ENCODE assay signal across 5 worm cellular contexts in the genomic region with DNA sequence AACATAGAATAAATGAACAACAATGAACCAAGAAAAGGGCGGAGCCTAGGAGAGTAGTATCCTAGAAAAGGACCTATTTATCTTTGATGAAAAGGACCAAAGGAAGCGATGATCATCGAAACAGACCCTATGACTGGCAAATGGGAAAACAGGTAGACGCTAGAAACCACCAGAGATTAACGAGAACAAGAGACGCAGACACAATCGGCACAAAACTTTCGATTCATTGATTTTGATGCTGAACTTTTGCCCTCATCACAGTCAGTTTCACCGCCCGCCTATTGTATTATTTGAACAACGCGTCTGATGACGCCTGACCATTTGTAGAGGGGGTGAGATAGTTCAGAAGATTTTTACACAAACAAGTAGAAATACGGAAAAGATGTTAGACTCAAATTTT.
TF ChIP-seq lines count a peak whose summit lies in the region.

No protein-coding gene starts in this region.

TF ChIP-seq in whole organism, L1 larva, 84 proteins besides CTCF, POLR2A, EP300 and RAD21 (continues in another document):
- TF ChIP-seq nhr-20 (tag; optimal IDR thresholded peaks at IDR 0.05; lab: Kevin White, UChicago) (peak; percentile 87), unc-86 (tag; optimal IDR thresholded peaks at IDR 0.05; lab: Kevin White, UChicago) (no peak), efl-1 (optimal IDR thresholded peaks at IDR 0.05; lab: Kevin White, UChicago) (peak in 1 of 2 experiments; percentile 9), efl-1 (GFP tag; optimal IDR thresholded peaks at IDR 0.05 in 1 of 2; lab: Kevin White, UChicago) (no peak), lin-35 (GFP tag; optimal IDR thresholded peaks at IDR 0.05; lab: Kevin White, UChicago) (peak in 1 of 2 experiments; percentile 64), jun-1 (tag; optimal IDR thresholded peaks at IDR 0.05; lab: Kevin White, UChicago) (no peak), ceh-63 (GFP tag; optimal IDR thresholded peaks at IDR 0.05; lab: Kevin White, UChicago) (no peak), lir-3 (tag; optimal IDR thresholded peaks at IDR 0.05; lab: Kevin White, UChicago; ENCODE audit: poor library complexity) (no peak), hlh-4 (tag; optimal IDR thresholded peaks at IDR 0.05; lab: Kevin White, UChicago) (no peak), ceh-82 (tag; optimal IDR thresholded peaks at IDR 0.05; lab: Kevin White, UChicago) (peak in 1 of 3 experiments; percentile 9), egl-27 (tag; optimal IDR thresholded peaks at IDR 0.05; lab: Kevin White, UChicago) (no peak), sox-4 (tag; optimal IDR thresholded peaks at IDR 0.05; lab: Kevin White, UChicago) (no peak), snu-23 (GFP tag; optimal IDR thresholded peaks at IDR 0.05; lab: Kevin White, UChicago) (peak; percentile 66), fkh-8 (tag; optimal IDR thresholded peaks at IDR 0.05; lab: Kevin White, UChicago) (no peak), C04F5.9 (tag; optimal IDR thresholded peaks at IDR 0.05; lab: Kevin White, UChicago) (no peak), nhr-77 (tag; optimal IDR thresholded peaks at IDR 0.05; lab: Kevin White, UChicago) (no peak), irx-1 (tag; optimal IDR thresholded peaks at IDR 0.05; lab: Kevin White, UChicago) (no peak)

TF ChIP-seq in whole organism, L2 larva, 48 proteins besides CTCF, POLR2A, EP300 and RAD21 (continues in another document):
- no peak for TF ChIP-seq nhr-12 (tag; optimal IDR thresholded peaks at IDR 0.05; lab: Kevin White, UChicago)
- TF ChIP-seq crh-2 (tag; optimal IDR thresholded peaks at IDR 0.05; lab: Kevin White, UChicago): peak; percentile 53
- no peak for TF ChIP-seq mdl-1 (tag; optimal IDR thresholded peaks at IDR 0.05; lab: Kevin White, UChicago)
- no peak for TF ChIP-seq nhr-23 (tag; optimal IDR thresholded peaks at IDR 0.05; lab: Kevin White, UChicago)
- no peak for TF ChIP-seq alr-1 (tag; optimal IDR thresholded peaks at IDR 0.05; lab: Kevin White, UChicago)
- TF ChIP-seq egl-27 (tag; optimal IDR thresholded peaks at IDR 0.05; lab: Kevin White, UChicago): peak; percentile 17
- peak; percentile 25 for TF ChIP-seq sma-3 (GFP tag; optimal IDR thresholded peaks at IDR 0.05; lab: Kevin White, UChicago)
- no peak for TF ChIP-seq lin-13 (GFP tag; optimal IDR thresholded peaks at IDR 0.05; lab: Kevin White, UChicago)
- TF ChIP-seq unc-39 (tag; optimal IDR thresholded peaks at IDR 0.05; lab: Kevin White, UChicago): no peak
- no peak for TF ChIP-seq skn-1 (tag; optimal IDR thresholded peaks at IDR 0.05; lab: Kevin White, UChicago)
- peak; percentile 45 for TF ChIP-seq nhr-25 (tag; optimal IDR thresholded peaks at IDR 0.05; lab: Kevin White, UChicago)
- no peak for TF ChIP-seq R02D3.7 (tag; optimal IDR thresholded peaks at IDR 0.05; lab: Kevin White, UChicago)
- peak; percentile 78 for TF ChIP-seq sma-9 (GFP tag; optimal IDR thresholded peaks at IDR 0.05; lab: Kevin White, UChicago)
- no peak for TF ChIP-seq sma-9 (tag; optimal IDR thresholded peaks at IDR 0.05; lab: Kevin White, UChicago)
- no peak for TF ChIP-seq nhr-237 (tag; optimal IDR thresholded peaks at IDR 0.05; lab: Kevin White, UChicago)
- no peak for TF ChIP-seq lin-39 (tag; optimal IDR thresholded peaks at IDR 0.05; lab: Kevin White, UChicago)
- TF ChIP-seq nhr-21 (tag; optimal IDR thresholded peaks at IDR 0.05; lab: Kevin White, UChicago): peak; percentile 36
- no peak for TF ChIP-seq nhr-6 (tag; optimal IDR thresholded peaks at IDR 0.05; lab: Kevin White, UChicago)
- no peak for TF ChIP-seq unc-55 (GFP tag; optimal IDR thresholded peaks at IDR 0.05; lab: Kevin White, UChicago)

TF ChIP-seq in whole organism, L3 larva, 47 proteins besides CTCF, POLR2A, EP300 and RAD21 (continues in another document):
- TF ChIP-seq ama-1 (optimal IDR thresholded peaks at IDR 0.05; lab: Kevin White, UChicago) (no peak), nhr-67 (tag; optimal IDR thresholded peaks at IDR 0.05; lab: Kevin White, UChicago) (no peak), nfya-1 (tag; optimal IDR thresholded peaks at IDR 0.05; lab: Kevin White, UChicago; ENCODE audit: insufficient read depth) (peak; percentile 7), elt-2 (tag; optimal IDR thresholded peaks at IDR 0.05; lab: Kevin White, UChicago) (no peak), pqm-1 (tag; optimal IDR thresholded peaks at IDR 0.05; lab: Kevin White, UChicago) (peak; percentile 18), nhr-12 (tag; optimal IDR thresholded peaks at IDR 0.05; lab: Kevin White, UChicago) (no peak), jun-1 (tag; optimal IDR thresholded peaks at IDR 0.05; lab: Kevin White, UChicago) (no peak), R02D3.7 (tag; optimal IDR thresholded peaks at IDR 0.05; lab: Kevin White, UChicago) (no peak), egl-5 (tag; optimal IDR thresholded peaks at IDR 0.05; lab: Kevin White, UChicago) (no peak), lin-39 (tag; optimal IDR thresholded peaks at IDR 0.05; lab: Kevin White, UChicago) (no peak), nhr-237 (tag; optimal IDR thresholded peaks at IDR 0.05; lab: Kevin White, UChicago) (no peak), ceh-28 (tag; optimal IDR thresholded peaks at IDR 0.05; lab: Kevin White, UChicago) (peak; percentile 44), nhr-25 (tag; optimal IDR thresholded peaks at IDR 0.05; lab: Kevin White, UChicago) (peak; percentile 71), hmg-11 (tag; optimal IDR thresholded peaks at IDR 0.05; lab: Kevin White, UChicago) (no peak), elt-3 (tag; optimal IDR thresholded peaks at IDR 0.05; lab: Kevin White, UChicago) (peak in 1 of 3 experiments; percentile 24), nhr-23 (tag; optimal IDR thresholded peaks at IDR 0.05; lab: Kevin White, UChicago) (peak; percentile 46), nhr-43 (tag; optimal IDR thresholded peaks at IDR 0.05; lab: Kevin White, UChicago; ENCODE audit: poor library complexity, severe bottlenecking) (peak; percentile 51), eor-1 (tag; optimal IDR thresholded peaks at IDR 0.05; lab: Kevin White, UChicago) (no peak), zag-1 (tag; optimal IDR thresholded peaks at IDR 0.05; lab: Kevin White, UChicago) (no peak)

TF ChIP-seq in whole organism, L4 larva, 104 proteins besides CTCF, POLR2A, EP300 and RAD21 (continues in another document):
- peak; percentile 29; the same call in 1 of the 2 replicates for TF ChIP-seq hmg-1.1 (GFP tag; IDR thresholded peaks at IDR 0.05; lab: Robert Waterston, UW)
- no peak for TF ChIP-seq ceh-32 (tag; optimal IDR thresholded peaks at IDR 0.05; lab: Kevin White, UChicago; ENCODE audit: poor library complexity)
- peak; percentile 64 for TF ChIP-seq hlh-30 (tag; optimal IDR thresholded peaks at IDR 0.05; lab: Kevin White, UChicago; ENCODE audit: insufficient read depth)
- no peak for TF ChIP-seq madf-5 (GFP tag; IDR thresholded peaks at IDR 0.05; lab: Robert Waterston, UW)
- TF ChIP-seq dve-1 (tag; optimal IDR thresholded peaks at IDR 0.05; lab: Kevin White, UChicago; ENCODE audit: insufficient read depth): peak; percentile 39
- no peak for TF ChIP-seq T26A8.4 (GFP tag; IDR thresholded peaks at IDR 0.05; lab: Robert Waterston, UW)
- no peak for TF ChIP-seq ceh-44 (GFP tag; IDR thresholded peaks at IDR 0.05; lab: Robert Waterston, UW)
- TF ChIP-seq mep-1 (tag; optimal IDR thresholded peaks at IDR 0.05; lab: Kevin White, UChicago): peak; percentile 21
- peak; percentile 43 for TF ChIP-seq hlh-11 (tag; optimal IDR thresholded peaks at IDR 0.05; lab: Kevin White, UChicago)
- peak in 1 of 2 experiments; percentile 11 for TF ChIP-seq mdl-1 (tag; optimal IDR thresholded peaks at IDR 0.05; lab: Kevin White, UChicago)
- no peak for TF ChIP-seq hif-1 (tag; optimal IDR thresholded peaks at IDR 0.05; lab: Kevin White, UChicago)
- no peak for TF ChIP-seq lin-38 (GFP tag; IDR thresholded peaks at IDR 0.05; lab: Robert Waterston, UW)
- TF ChIP-seq nhr-28 (tag; optimal IDR thresholded peaks at IDR 0.05; lab: Kevin White, UChicago): peak; percentile 69
- no peak for TF ChIP-seq php-3 (GFP tag; IDR thresholded peaks at IDR 0.05; lab: Robert Waterston, UW)
- no peak for TF ChIP-seq ceh-20 (GFP tag; IDR thresholded peaks at IDR 0.05; lab: Robert Waterston, UW)
- no peak for TF ChIP-seq aha-1 (tag; lab: Kevin White, UChicago)
- no peak for TF ChIP-seq lin-39 (tag; optimal IDR thresholded peaks at IDR 0.05; lab: Kevin White, UChicago)
- TF ChIP-seq rbr-2 (tag; optimal IDR thresholded peaks at IDR 0.05; lab: Kevin White, UChicago): no peak
- no peak for TF ChIP-seq ces-1 (GFP tag; optimal IDR thresholded peaks at IDR 0.05; lab: Kevin White, UChicago)
- TF ChIP-seq dmd-6 (GFP tag; IDR thresholded peaks at IDR 0.05; lab: Robert Waterston, UW): peak; percentile 27; the same call in 1 of the 2 replicates

TF ChIP-seq in whole organism, young adult, 124 proteins besides CTCF, POLR2A, EP300 and RAD21:
- peak; percentile 7 for TF ChIP-seq nhr-80 (tag; optimal IDR thresholded peaks at IDR 0.05; lab: Kevin White, UChicago)
- TF ChIP-seq bed-1 (GFP tag; IDR thresholded peaks at IDR 0.05; lab: Robert Waterston, UW): no peak
- no peak for TF ChIP-seq attf-3 (GFP tag; conservative IDR thresholded peaks at IDR 0.05; lab: Robert Waterston, UW)
- TF ChIP-seq ceh-91 (GFP tag; IDR thresholded peaks at IDR 0.05; lab: Robert Waterston, UW): no peak
- TF ChIP-seq lin-40 (tag; optimal IDR thresholded peaks at IDR 0.05; lab: Kevin White, UChicago): no peak
TF ChIP-seq in whole organism, young adult: peak in this region for 1.
